Fruit fly (Drosophila melanogaster) whole organism, embryonic: ENCODE data around the gene Plod.
A peak's percentile ranks its signal among the peaks of the same experiment; 100 is the strongest.

Experiments used
- Awh ChIP-seq: fragments of 200-800 bp; sonication (Bioruptor generic); IDR thresholded peaks from 2 replicates; pipeline ENCODE4, ENCODE4 v1.3.6; 2022; ENCODE audit warnings: missing biosample characterization, missing genetic modification characterization
- BtbVII ChIP-seq: fragments of 200-800 bp; sonication (Bioruptor generic); optimal IDR thresholded peaks from 3 replicates; lab custom pipeline; 2017; ENCODE audit warnings: missing biosample characterization, mild to moderate bottlenecking, missing genetic modification characterization
- CG12071 ChIP-seq: fragments of 200-800 bp; sonication (Bioruptor generic); optimal IDR thresholded peaks from 3 replicates; lab custom pipeline; 2018; ENCODE audit warnings: missing biosample characterization, mild to moderate bottlenecking, missing genetic modification characterization
- CG15479 ChIP-seq: fragments of 200-800 bp; sonication (Bioruptor generic); optimal IDR thresholded peaks from 3 replicates; lab custom pipeline; 2019; ENCODE audit warnings: missing biosample characterization, mild to moderate bottlenecking, missing genetic modification characterization, moderate library complexity
- CG1602 ChIP-seq: fragments of 200-800 bp; sonication (Bioruptor generic); optimal IDR thresholded peaks from 3 replicates; lab custom pipeline; 2016; ENCODE audit warnings: missing biosample characterization, missing genetic modification characterization
- CG17568 ChIP-seq: fragments of 200-800 bp; sonication (Bioruptor generic); optimal IDR thresholded peaks from 2 replicates; lab custom pipeline; 2018; ENCODE audit warnings: missing biosample characterization, mild to moderate bottlenecking, missing genetic modification characterization, moderate library complexity
- CG17802 ChIP-seq: fragments of 200-800 bp; sonication (Bioruptor generic); optimal IDR thresholded peaks from 2 replicates; lab custom pipeline; 2018; ENCODE audit warnings: missing biosample characterization, mild to moderate bottlenecking, missing genetic modification characterization, moderate library complexity
- CG1792 ChIP-seq: fragments of 200-800 bp; sonication (Bioruptor generic); optimal IDR thresholded peaks from 2 replicates; lab custom pipeline; 2016; ENCODE audit warnings: missing biosample characterization, missing genetic modification characterization
- CG2875 ChIP-seq: fragments of 200-800 bp; sonication (Bioruptor generic); optimal IDR thresholded peaks from 2 replicates; lab custom pipeline; 2017; ENCODE audit warnings: missing biosample characterization, mild to moderate bottlenecking, missing genetic modification characterization, missing genetic modification reagents
- CG32767 ChIP-seq: fragments of 200-800 bp; sonication (Bioruptor generic); IDR thresholded peaks from 2 replicates; pipeline ENCODE4 v1.3.6; 2022; ENCODE audit warnings: missing biosample characterization, missing genetic modification characterization
- CG34224 ChIP-seq: fragments of 200-800 bp; sonication (Bioruptor generic); IDR thresholded peaks from 3 replicates; pipeline ENCODE4 v1.3.6; 2022; ENCODE audit warnings: missing biosample characterization, missing genetic modification characterization; ENCODE audit not compliant: partially characterized antibody
- CG34376 ChIP-seq: fragments of 200-800 bp; sonication (Bioruptor generic); optimal IDR thresholded peaks from 2 replicates; lab custom pipeline; 2018; ENCODE audit warnings: missing biosample characterization, mild to moderate bottlenecking, missing genetic modification characterization
- CG4282 ChIP-seq: fragments of 200-800 bp; sonication (Bioruptor generic); optimal IDR thresholded peaks from 2 replicates; lab custom pipeline; 2016; ENCODE audit warnings: missing biosample characterization, missing genetic modification characterization
- CG5953 ChIP-seq: fragments of 200-800 bp; sonication (Bioruptor generic); IDR thresholded peaks from 2 replicates; pipeline ENCODE4 v1.3.6; 2022; ENCODE audit warnings: missing biosample characterization, missing genetic modification characterization
- CG7745 ChIP-seq: fragments of 200-800 bp; sonication (Bioruptor generic); optimal IDR thresholded peaks from 2 replicates; lab custom pipeline; 2018; ENCODE audit warnings: missing biosample characterization, mild to moderate bottlenecking, missing genetic modification characterization, moderate library complexity
- CG8281 ChIP-seq: fragments of 200-800 bp; sonication (Bioruptor generic); optimal IDR thresholded peaks from 2 replicates; lab custom pipeline; 2018; ENCODE audit warnings: missing biosample characterization, mild to moderate bottlenecking, missing genetic modification characterization, moderate library complexity
- Dad ChIP-seq: fragments of 200-800 bp; sonication (Bioruptor generic); optimal IDR thresholded peaks from 3 replicates; lab custom pipeline; 2016; ENCODE audit warnings: missing biosample characterization, missing genetic modification characterization
- Dbx ChIP-seq: fragments of 200-800 bp; sonication (Bioruptor generic); IDR thresholded peaks from 3 replicates; pipeline ENCODE4 v1.3.6; 2022; ENCODE audit warnings: missing biosample characterization, missing genetic modification characterization
- Dek ChIP-seq: fragments of 200-800 bp; sonication (Bioruptor generic); optimal IDR thresholded peaks from 3 replicates; lab custom pipeline; 2019; ENCODE audit warnings: missing biosample characterization, mild to moderate bottlenecking, missing genetic modification characterization, moderate library complexity
- Dp ChIP-seq: fragments of 200-800 bp; sonication (Bioruptor generic); optimal IDR thresholded peaks from 2 replicates; lab custom pipeline; 2018; ENCODE audit warnings: missing biosample characterization, mild to moderate bottlenecking, missing genetic modification characterization, moderate library complexity
- Fer1 ChIP-seq: fragments of 200-800 bp; sonication (Bioruptor generic); optimal IDR thresholded peaks from 2 replicates; lab custom pipeline; 2017; ENCODE audit warnings: missing biosample characterization, mild to moderate bottlenecking, missing genetic modification characterization
- H15 ChIP-seq: fragments of 200-800 bp; sonication (Bioruptor generic); IDR thresholded peaks from 3 replicates; pipeline ENCODE4 v1.3.6; 2022; ENCODE audit warnings: missing biosample characterization, missing genetic modification characterization
- Hsf ChIP-seq: fragments of 200-800 bp; sonication (Bioruptor generic); optimal IDR thresholded peaks from 3 replicates; lab custom pipeline; 2016; ENCODE audit warnings: missing biosample characterization, missing genetic modification characterization
- Max ChIP-seq: fragments of 200-800 bp; sonication (Bioruptor generic); optimal IDR thresholded peaks from 2 replicates; lab custom pipeline; 2016; ENCODE audit warnings: missing biosample characterization, mild to moderate bottlenecking, missing genetic modification characterization
- Oaz ChIP-seq: fragments of 200-800 bp; sonication (Bioruptor generic); IDR thresholded peaks from 2 replicates; pipeline ENCODE4 v1.3.6; 2022; ENCODE audit warnings: missing biosample characterization, missing genetic modification characterization
- Ptx1 ChIP-seq: fragments of 200-800 bp; sonication (Bioruptor generic); IDR thresholded peaks from 2 replicates; pipeline ENCODE4 v1.3.6; 2022; ENCODE audit warnings: missing biosample characterization, missing genetic modification characterization
- Six4 ChIP-seq: fragments of 200-800 bp; sonication (Bioruptor generic); optimal IDR thresholded peaks from 2 replicates; lab custom pipeline; 2016; ENCODE audit warnings: missing biosample characterization, missing genetic modification characterization
- Sry-δ ChIP-seq: fragments of 200-800 bp; sonication (Bioruptor generic); optimal IDR thresholded peaks from 2 replicates; lab custom pipeline; 2016; ENCODE audit warnings: missing biosample characterization, missing genetic modification characterization
- Stat92E ChIP-seq, 3 experiments: fragments of >200 bp in 2 of 3; fragments of 200-800 bp in 1 of 3; sonication (Bioruptor generic) in 1 of 3; optimal IDR thresholded peaks; 2 replicates each; lab custom pipeline; 2017 to 2019; ENCODE audit warnings: missing biosample characterization in 3 of 3, missing genetic modification characterization in 3 of 3, mild to moderate bottlenecking in 1 of 3, moderate library complexity in 1 of 3
- Xbp1 ChIP-seq: fragments of 200-800 bp; sonication (Bioruptor generic); optimal IDR thresholded peaks from 3 replicates; lab custom pipeline; 2016; ENCODE audit warnings: missing biosample characterization, mild to moderate bottlenecking, missing genetic modification characterization
- az2 ChIP-seq: fragments of 200-800 bp; sonication (Bioruptor generic); optimal IDR thresholded peaks from 3 replicates; lab custom pipeline; 2016; ENCODE audit warnings: missing biosample characterization, missing genetic modification characterization
- caup ChIP-seq: fragments of 200-800 bp; sonication (Bioruptor generic); optimal IDR thresholded peaks from 3 replicates; lab custom pipeline; 2017; ENCODE audit warnings: missing biosample characterization, mild to moderate bottlenecking, missing genetic modification characterization, moderate library complexity; ENCODE audit not compliant: severe bottlenecking
- corto ChIP-seq: fragments of 200-800 bp; sonication (Bioruptor generic); optimal IDR thresholded peaks from 2 replicates; lab custom pipeline; 2016; ENCODE audit warnings: missing biosample characterization, mild to moderate bottlenecking, missing genetic modification characterization, moderate library complexity
- crc ChIP-seq: fragments of 200-800 bp; sonication (Bioruptor generic); optimal IDR thresholded peaks from 2 replicates; lab custom pipeline; 2016; ENCODE audit warnings: missing biosample characterization, missing genetic modification characterization
- cwo ChIP-seq: fragments of 200-800 bp; sonication (Bioruptor generic); optimal IDR thresholded peaks from 3 replicates; lab custom pipeline; 2017; ENCODE audit warnings: missing biosample characterization, missing genetic modification characterization, mild to moderate bottlenecking, moderate library complexity, missing genetic modification reagents
- grau ChIP-seq: fragments of 200-800 bp; optimal IDR thresholded peaks from 3 replicates; lab custom pipeline; 2019; ENCODE audit warnings: missing biosample characterization, mild to moderate bottlenecking, missing genetic modification characterization, moderate library complexity
- gsb ChIP-seq: fragments of 200-800 bp; sonication (Bioruptor generic); IDR thresholded peaks from 2 replicates; pipeline ENCODE4 v1.3.6; 2022; ENCODE audit warnings: missing biosample characterization, missing genetic modification characterization
- ham ChIP-seq: fragments of 200-800 bp; sonication (Bioruptor generic); IDR thresholded peaks from 2 replicates; pipeline ENCODE4 v1.3.6; 2022; ENCODE audit warnings: missing biosample characterization, missing genetic modification characterization
- ind ChIP-seq: fragments of 200-800 bp; sonication (Bioruptor generic); optimal IDR thresholded peaks from 3 replicates; lab custom pipeline; 2016; ENCODE audit warnings: missing biosample characterization, missing genetic modification characterization
- klu ChIP-seq: fragments of 200-800 bp; sonication (Bioruptor generic); IDR thresholded peaks from 2 replicates; pipeline ENCODE4 v1.3.6; 2022; ENCODE audit warnings: missing biosample characterization, missing genetic modification characterization
- nau ChIP-seq: fragments of 200-800 bp; sonication (Bioruptor generic); optimal IDR thresholded peaks from 3 replicates; lab custom pipeline; 2017; ENCODE audit warnings: missing biosample characterization, mild to moderate bottlenecking, missing genetic modification characterization, missing genetic modification reagents
- onecut ChIP-seq: fragments of 200-800 bp; sonication (Bioruptor generic); IDR thresholded peaks from 2 replicates; pipeline ENCODE4 v1.3.6; 2022; ENCODE audit warnings: missing biosample characterization, missing genetic modification characterization
- otp ChIP-seq: fragments of 200-800 bp; sonication (Bioruptor generic); IDR thresholded peaks from 3 replicates; pipeline ENCODE4, ENCODE4 v1.3.6; 2022; ENCODE audit warnings: missing biosample characterization, missing genetic modification characterization
- peb ChIP-seq: fragments of 200-800 bp; sonication (Bioruptor generic); IDR thresholded peaks from 2 replicates; pipeline ENCODE4 v1.3.6; 2022; ENCODE audit warnings: missing biosample characterization, missing genetic modification characterization
- psq ChIP-seq: fragments of 200-800 bp; sonication (Bioruptor generic); optimal IDR thresholded peaks from 2 replicates; lab custom pipeline; 2017; ENCODE audit warnings: missing biosample characterization, missing genetic modification characterization
- sd ChIP-seq: fragments of 200-800 bp; sonication (Bioruptor generic); optimal IDR thresholded peaks from 3 replicates; lab custom pipeline; 2018; ENCODE audit warnings: missing biosample characterization, mild to moderate bottlenecking, missing genetic modification characterization, moderate library complexity
- sob ChIP-seq: fragments of 200-800 bp; sonication (Bioruptor generic); IDR thresholded peaks from 2 replicates; pipeline ENCODE4 v1.3.6; 2022; ENCODE audit warnings: missing biosample characterization, missing genetic modification characterization
- tgo ChIP-seq: fragments of 200-800 bp; sonication (Bioruptor generic); IDR thresholded peaks from 3 replicates; pipeline ENCODE4 v1.3.6; 2022; ENCODE audit warnings: missing biosample characterization, missing genetic modification characterization
- tup ChIP-seq: fragments of 200-800 bp; sonication (Bioruptor generic); optimal IDR thresholded peaks from 2 replicates; lab custom pipeline; 2016; ENCODE audit warnings: missing biosample characterization, mild to moderate bottlenecking, missing genetic modification characterization, moderate library complexity
- yki ChIP-seq: fragments of >200 bp; optimal IDR thresholded peaks from 3 replicates; lab custom pipeline; 2018

The Plod gene

dm6 chr3L:11251721-11252423 is 46.1 kb upstream of the Plod start, which contains the start of gene scyl (continued):
- peak; percentile 57 for TF ChIP-seq gsb (GFP tag; lab: Robert Waterston, UW)
- TF ChIP-seq CG15479 (GFP tag; lab: Kevin White, UChicago): peak; percentile 99
- peak; percentile 47 for TF ChIP-seq Dek (tag; lab: Kevin White, UChicago)
- no peak for TF ChIP-seq CG8281
- TF ChIP-seq Dad (GFP tag; lab: Kevin White, UChicago): peak; percentile 37
- TF ChIP-seq Stat92E (GFP tag; optimal IDR thresholded peaks at IDR 0.05; lab: Kevin White, UChicago): peak in 1 of 3 experiments; percentile 59
- TF ChIP-seq tgo (GFP tag; lab: Robert Waterston, UW): peak; percentile 46; the same call in 1 of the 3 replicates
- TF ChIP-seq CG2875: peak; percentile 59
- TF ChIP-seq Max (GFP tag; lab: Kevin White, UChicago): peak; percentile 15
- TF ChIP-seq Dbx: peak; percentile 75
- no peak for TF ChIP-seq CG1602 (GFP tag; lab: Kevin White, UChicago)
- no peak for TF ChIP-seq Dp (GFP tag; lab: Kevin White, UChicago)
- peak; percentile 29 for TF ChIP-seq corto (GFP tag; lab: Kevin White, UChicago)
- TF ChIP-seq ham: no peak
- TF ChIP-seq CG4282 (GFP tag; lab: Kevin White, UChicago): peak; percentile 56
- peak; percentile 57 for TF ChIP-seq sd (tag; lab: Kevin White, UChicago)
- TF ChIP-seq grau (tag; lab: Kevin White, UChicago): peak; percentile 48
- peak; percentile 37; the same call in 1 of the 2 replicates for TF ChIP-seq peb (GFP tag; lab: Robert Waterston, UW)
- TF ChIP-seq CG12071 (GFP tag; lab: Kevin White, UChicago): peak; percentile 74
- TF ChIP-seq Sry-δ (GFP tag; lab: Kevin White, UChicago): peak; percentile 6
- TF ChIP-seq BtbVII (GFP tag; lab: Kevin White, UChicago): peak; percentile 79
- TF ChIP-seq caup (GFP tag; lab: Kevin White, UChicago): peak; percentile 82
- no peak for TF ChIP-seq CG17802 (tag; lab: Kevin White, UChicago)
- TF ChIP-seq yki: peak; percentile 94
- TF ChIP-seq CG32767: peak; percentile 46; the same call in 1 of the 2 replicates
- TF ChIP-seq Hsf (GFP tag; lab: Kevin White, UChicago): no peak
- peak; percentile 28; the same call in 1 of the 2 replicates for TF ChIP-seq Ptx1 (GFP tag; lab: Robert Waterston, UW)
- TF ChIP-seq H15: no peak
- peak; percentile 55 for TF ChIP-seq onecut (GFP tag; lab: Robert Waterston, UW)
- TF ChIP-seq CG34224 (GFP tag; lab: Robert Waterston, UW): peak; percentile 78
- TF ChIP-seq klu (GFP tag; lab: Robert Waterston, UW): no peak
- TF ChIP-seq Six4 (GFP tag; lab: Kevin White, UChicago): no peak
- TF ChIP-seq CG17568 (GFP tag; lab: Kevin White, UChicago): peak; percentile 85
- peak; percentile 91 for TF ChIP-seq otp (GFP tag; lab: Robert Waterston, UW)
- TF ChIP-seq CG1792: peak; percentile 49
- peak; percentile 69 for TF ChIP-seq Fer1 (GFP tag; lab: Kevin White, UChicago)
- peak; percentile 62 for TF ChIP-seq psq (GFP tag; lab: Kevin White, UChicago)
- TF ChIP-seq Awh (GFP tag; lab: Robert Waterston, UW): peak; percentile 62
- peak; percentile 77 for TF ChIP-seq CG34376 (GFP tag; lab: Kevin White, UChicago)
- TF ChIP-seq az2 (GFP tag; lab: Kevin White, UChicago): no peak
- no peak for TF ChIP-seq tup (GFP tag; lab: Kevin White, UChicago)
- TF ChIP-seq Xbp1 (GFP tag; lab: Kevin White, UChicago): peak; percentile 40
- TF ChIP-seq CG5953 (GFP tag; lab: Robert Waterston, UW): peak; percentile 72; the same call in 1 of the 2 replicates
- peak; percentile 75 for TF ChIP-seq sob (GFP tag; lab: Robert Waterston, UW)
- peak; percentile 78 for TF ChIP-seq nau (GFP tag; lab: Kevin White, UChicago)
- peak; percentile 84 for TF ChIP-seq CG7745 (tag; lab: Kevin White, UChicago)
- TF ChIP-seq crc (GFP tag; lab: Kevin White, UChicago): peak; percentile 1
- TF ChIP-seq Oaz: no peak
- peak; percentile 1 for TF ChIP-seq ind
- TF ChIP-seq cwo: peak; percentile 73
